Worm (Caenorhabditis elegans) whole organism, late embryonic: ENCODE results near the gene srh-76.

ENCODE experiments used
- F13H6.1 ChIP-seq: sonication (generic microtip); optimal IDR thresholded peaks from 2 replicates; lab custom pipeline; 2016; ENCODE audit warnings: missing genetic modification characterization, missing compliant biosample characterization
- K02D7.2 ChIP-seq: sonication (generic microtip); optimal IDR thresholded peaks from 2 replicates; lab custom pipeline; 2017; ENCODE audit warnings: mild to moderate bottlenecking, missing genetic modification characterization, missing compliant biosample characterization
- K09A11.1 ChIP-seq: sonication (generic microtip); optimal IDR thresholded peaks from 2 replicates; lab custom pipeline; 2017; ENCODE audit warnings: antibody characterized with exemption, mild to moderate bottlenecking, missing genetic modification characterization, missing compliant biosample characterization; ENCODE audit not compliant: insufficient read depth
- T23F11.4 ChIP-seq: fragments of 200-800 bp; sonication (Bioruptor generic); optimal IDR thresholded peaks from 2 replicates; lab custom pipeline; 2018; ENCODE audit warnings: mild to moderate bottlenecking, missing genetic modification characterization, missing compliant biosample characterization
- Y22D7AL.16 ChIP-seq: sonication (generic microtip); optimal IDR thresholded peaks from 2 replicates; lab custom pipeline; 2016; ENCODE audit warnings: missing genetic modification characterization, missing compliant biosample characterization
- ama-1 ChIP-seq: fragments of 150-350 bp; optimal IDR thresholded peaks from 2 replicates; lab custom pipeline; 2014
- ceh-18 ChIP-seq: sonication (generic microtip); optimal IDR thresholded peaks from 2 replicates; lab custom pipeline; 2016; ENCODE audit warnings: missing genetic modification characterization, missing compliant biosample characterization
- ceh-19 ChIP-seq: fragments of 200-800 bp; sonication (Bioruptor generic); optimal IDR thresholded peaks from 2 replicates; lab custom pipeline; 2018; ENCODE audit warnings: mild to moderate bottlenecking, missing genetic modification characterization, missing compliant biosample characterization
- ceh-2 ChIP-seq: sonication (generic microtip); optimal IDR thresholded peaks from 2 replicates; lab custom pipeline; 2016; ENCODE audit warnings: missing genotype, missing genetic modification characterization, missing compliant biosample characterization
- ceh-22 ChIP-seq: sonication (generic microtip); optimal IDR thresholded peaks from 2 replicates; lab custom pipeline; 2017; ENCODE audit warnings: missing biosample characterization, missing genetic modification characterization
- ceh-34 ChIP-seq: sonication (generic microtip); optimal IDR thresholded peaks from 2 replicates; lab custom pipeline; 2016; ENCODE audit warnings: mild to moderate bottlenecking, missing genetic modification characterization, missing compliant biosample characterization
- ceh-45 ChIP-seq: fragments of 200-800 bp; sonication (Bioruptor generic); IDR thresholded peaks from 2 replicates; pipeline ENCODE4 v1.3.6; 2022; ENCODE audit warnings: missing genetic modification reagents, missing genetic modification characterization, missing compliant biosample characterization
- ceh-48 ChIP-seq: sonication (generic microtip); optimal IDR thresholded peaks from 2 replicates; lab custom pipeline; 2016; ENCODE audit warnings: missing genetic modification characterization, inconsistent platforms, missing compliant biosample characterization
- ceh-9 ChIP-seq: sonication (generic microtip); optimal IDR thresholded peaks from 2 replicates; lab custom pipeline; 2016; ENCODE audit warnings: mild to moderate bottlenecking, missing genetic modification characterization, inconsistent platforms, missing compliant biosample characterization
- dmd-4 ChIP-seq: sonication (generic microtip); optimal IDR thresholded peaks from 2 replicates; lab custom pipeline; 2016; ENCODE audit warnings: borderline replicate concordance, missing genetic modification characterization, missing compliant biosample characterization
- dve-1 ChIP-seq: sonication (generic microtip); optimal IDR thresholded peaks from 2 replicates; lab custom pipeline; 2017; ENCODE audit warnings: antibody characterized with exemption, mild to moderate bottlenecking, missing genetic modification characterization, missing compliant biosample characterization
- fax-1 ChIP-seq: sonication (generic microtip); optimal IDR thresholded peaks from 2 replicates; lab custom pipeline; 2016; ENCODE audit warnings: missing genotype, missing genetic modification characterization, missing compliant biosample characterization
- fkh-6 ChIP-seq: sonication (generic microtip); optimal IDR thresholded peaks from 2 replicates; lab custom pipeline; 2016; ENCODE audit warnings: missing genetic modification characterization, missing compliant biosample characterization
- hlh-30 ChIP-seq: sonication (generic microtip); optimal IDR thresholded peaks from 2 replicates; lab custom pipeline; 2017; ENCODE audit warnings: antibody characterized with exemption, missing genetic modification characterization, missing compliant biosample characterization; ENCODE audit not compliant: insufficient read depth
- hlh-8 ChIP-seq: sonication (generic microtip); optimal IDR thresholded peaks from 2 replicates; lab custom pipeline; 2016; ENCODE audit warnings: missing genotype, missing genetic modification characterization, missing compliant biosample characterization
- lim-6 ChIP-seq: sonication (generic microtip); optimal IDR thresholded peaks from 2 replicates; lab custom pipeline; 2016; ENCODE audit warnings: missing genetic modification characterization, missing compliant biosample characterization
- lin-11 ChIP-seq: fragments of 200-800 bp; sonication (Bioruptor generic); optimal IDR thresholded peaks from 2 replicates; lab custom pipeline; 2018; ENCODE audit warnings: mild to moderate bottlenecking, missing genetic modification characterization, missing compliant biosample characterization
- mec-3 ChIP-seq: sonication (generic microtip); optimal IDR thresholded peaks from 2 replicates; lab custom pipeline; 2016; ENCODE audit warnings: borderline replicate concordance, missing genetic modification characterization, missing compliant biosample characterization
- pax-1 ChIP-seq: fragments of 150-350 bp; optimal IDR thresholded peaks from 2 replicates; lab custom pipeline; 2014; ENCODE audit warnings: missing biosample characterization, missing genetic modification characterization
- pha-2 ChIP-seq: sonication (generic microtip); optimal IDR thresholded peaks from 2 replicates; lab custom pipeline; 2017; ENCODE audit warnings: mild to moderate bottlenecking, missing genetic modification characterization, missing compliant biosample characterization
- pqm-1 ChIP-seq: sonication (generic microtip); optimal IDR thresholded peaks from 2 replicates; lab custom pipeline; 2016; ENCODE audit warnings: missing genetic modification characterization, missing compliant biosample characterization
- ref-2 ChIP-seq: sonication (generic microtip); optimal IDR thresholded peaks from 2 replicates; lab custom pipeline; 2016; ENCODE audit warnings: missing genetic modification characterization, missing compliant biosample characterization
- syd-9 ChIP-seq: sonication (generic microtip); optimal IDR thresholded peaks from 2 replicates; lab custom pipeline; 2016; ENCODE audit warnings: mild to moderate bottlenecking, missing genetic modification characterization, moderate library complexity, missing compliant biosample characterization
- tbx-2 ChIP-seq: sonication (generic microtip); optimal IDR thresholded peaks from 2 replicates; lab custom pipeline; 2016; ENCODE audit warnings: missing genetic modification characterization, missing compliant biosample characterization
- ttx-3 ChIP-seq: sonication (generic microtip); optimal IDR thresholded peaks from 2 replicates; lab custom pipeline; 2016; ENCODE audit warnings: missing genetic modification reagents, missing genetic modification characterization, missing compliant biosample characterization
- unc-42 ChIP-seq: sonication (generic microtip); optimal IDR thresholded peaks from 2 replicates; lab custom pipeline; 2016; ENCODE audit warnings: missing genotype, missing genetic modification characterization, missing compliant biosample characterization
- unc-55 ChIP-seq: sonication (generic microtip); optimal IDR thresholded peaks from 2 replicates; lab custom pipeline; 2017; ENCODE audit warnings: missing biosample characterization, missing genetic modification reagents, missing genetic modification characterization
- unc-86 ChIP-seq: sonication (generic microtip); optimal IDR thresholded peaks from 2 replicates; lab custom pipeline; 2016; ENCODE audit warnings: missing genetic modification characterization, missing compliant biosample characterization
- ztf-16 ChIP-seq: sonication (generic microtip); optimal IDR thresholded peaks from 2 replicates; lab custom pipeline; 2017; ENCODE audit warnings: missing genetic modification characterization, missing compliant biosample characterization

The srh-76 gene

DNA sequence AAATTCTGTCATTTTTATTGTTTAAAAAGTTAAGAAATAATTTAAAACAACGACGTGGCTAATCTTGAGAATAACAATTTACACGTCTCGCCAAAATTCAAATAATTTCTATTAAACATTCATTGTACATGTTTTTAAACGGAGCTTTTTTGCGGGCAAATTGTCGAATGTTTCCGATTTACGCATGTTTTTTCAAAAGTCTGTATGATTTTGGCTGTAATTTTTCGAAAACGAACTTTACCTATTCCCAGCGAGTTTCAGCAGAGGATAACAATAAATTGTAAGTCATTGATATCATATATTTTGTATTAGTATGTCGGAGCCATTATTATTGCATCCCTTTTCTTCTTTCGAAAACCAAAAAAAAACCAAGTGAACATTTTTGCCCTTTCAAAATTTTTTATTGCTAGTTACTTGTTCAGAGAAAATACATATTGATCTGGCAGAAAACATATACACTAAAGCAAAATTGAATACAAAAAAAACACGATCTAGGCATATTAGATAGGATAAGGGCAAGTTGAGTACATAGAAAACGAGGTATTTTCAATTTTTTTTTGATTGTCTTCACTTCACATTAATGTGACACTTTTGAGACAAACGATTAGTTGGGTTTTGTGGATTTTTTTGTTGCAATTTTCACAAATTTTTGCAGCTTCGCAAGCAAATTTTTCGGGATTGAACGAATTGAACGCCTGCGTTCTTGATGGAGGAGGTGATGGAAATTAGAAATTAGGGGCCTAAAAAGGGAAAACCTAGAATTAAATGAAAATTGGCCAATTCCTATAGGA, 5.1 kb downstream of the srh-76 start, which contains the start of gene F26F12.2:
F26F12.2 (minus strand) TSS at position 38 of the 791 bp plus-strand sequence.
- no peak for TF ChIP-seq dve-1 (tag; lab: Kevin White, UChicago)
- no peak for TF ChIP-seq tbx-2 (tag; lab: Kevin White, UChicago)
- no peak for TF ChIP-seq fkh-6 (tag; lab: Kevin White, UChicago)
- no peak for TF ChIP-seq lin-11 (tag; lab: Kevin White, UChicago)
- TF ChIP-seq ztf-16 (tag; lab: Kevin White, UChicago): no peak
- TF ChIP-seq ceh-2 (tag; lab: Kevin White, UChicago): no peak
- no peak for TF ChIP-seq K02D7.2 (tag; lab: Kevin White, UChicago)
- TF ChIP-seq, all 69 proteins: peak for 0

DNA sequence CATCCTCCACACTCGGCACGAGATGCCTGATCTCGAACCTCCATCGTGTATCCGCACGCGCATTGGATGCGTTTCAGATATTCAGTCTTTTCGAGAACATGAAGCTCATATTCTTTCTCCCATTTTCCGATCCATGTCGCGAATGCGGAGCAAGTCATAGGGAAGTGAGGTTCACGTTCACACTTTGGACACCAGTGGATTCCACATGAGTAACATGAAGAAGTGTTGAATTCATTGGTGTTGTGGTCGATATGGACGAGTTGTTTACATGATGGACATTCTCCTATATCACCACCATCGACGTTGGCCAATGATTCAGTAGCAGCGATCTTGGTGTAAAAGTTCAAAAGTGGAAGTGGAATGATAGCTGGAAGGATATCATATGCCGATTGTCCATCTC, 7.3 kb downstream of the srh-76 start:
- TF ChIP-seq K09A11.1 (tag; lab: Kevin White, UChicago) (no peak), dmd-4 (tag; lab: Kevin White, UChicago) (no peak), ref-2 (tag; lab: Kevin White, UChicago) (no peak), Y22D7AL.16 (tag; lab: Kevin White, UChicago) (no peak), ceh-18 (no peak), pax-1 (tag; lab: Kevin White, UChicago) (no peak), lim-6 (tag; lab: Kevin White, UChicago) (no peak), ttx-3 (tag; lab: Kevin White, UChicago) (no peak), hlh-8 (tag; lab: Kevin White, UChicago) (no peak), mec-3 (tag; lab: Kevin White, UChicago) (no peak), fax-1 (tag; lab: Kevin White, UChicago) (no peak)

DNA sequence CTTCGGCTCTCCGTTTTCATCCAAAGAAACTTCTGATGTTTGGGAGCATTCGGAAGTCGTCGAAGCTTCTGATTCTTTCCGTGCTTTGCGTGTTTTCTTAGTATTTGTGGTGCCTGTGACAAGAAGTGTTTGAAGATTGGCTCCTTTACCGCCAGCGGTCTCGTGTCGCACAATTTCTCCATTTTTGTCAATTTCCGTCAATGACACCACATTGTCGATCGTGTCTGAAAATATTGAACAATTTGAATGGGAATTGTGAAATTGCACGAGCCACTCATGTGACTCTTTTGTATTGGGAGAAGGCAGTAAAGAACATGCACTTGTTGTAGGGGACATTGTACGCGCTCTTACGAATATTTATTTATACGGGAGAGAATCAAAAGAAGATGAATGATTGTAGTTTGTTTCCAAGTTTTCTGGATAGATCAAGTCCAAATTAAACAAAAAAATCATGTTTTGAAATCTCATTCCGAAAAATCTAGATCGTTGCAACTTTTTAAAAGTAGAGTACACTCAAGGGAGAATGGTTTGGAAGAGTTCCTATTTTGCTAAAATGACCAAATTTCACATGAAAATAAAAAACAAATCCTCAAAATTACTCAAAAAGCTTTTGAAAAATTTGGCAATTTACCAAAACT, 9.0 kb downstream of the srh-76 start:
- TF ChIP-seq ceh-34 (tag; lab: Kevin White, UChicago) (no peak), ceh-19 (GFP tag; lab: Kevin White, UChicago) (no peak), pha-2 (tag; lab: Kevin White, UChicago) (no peak), syd-9 (tag; lab: Kevin White, UChicago) (no peak)

DNA sequence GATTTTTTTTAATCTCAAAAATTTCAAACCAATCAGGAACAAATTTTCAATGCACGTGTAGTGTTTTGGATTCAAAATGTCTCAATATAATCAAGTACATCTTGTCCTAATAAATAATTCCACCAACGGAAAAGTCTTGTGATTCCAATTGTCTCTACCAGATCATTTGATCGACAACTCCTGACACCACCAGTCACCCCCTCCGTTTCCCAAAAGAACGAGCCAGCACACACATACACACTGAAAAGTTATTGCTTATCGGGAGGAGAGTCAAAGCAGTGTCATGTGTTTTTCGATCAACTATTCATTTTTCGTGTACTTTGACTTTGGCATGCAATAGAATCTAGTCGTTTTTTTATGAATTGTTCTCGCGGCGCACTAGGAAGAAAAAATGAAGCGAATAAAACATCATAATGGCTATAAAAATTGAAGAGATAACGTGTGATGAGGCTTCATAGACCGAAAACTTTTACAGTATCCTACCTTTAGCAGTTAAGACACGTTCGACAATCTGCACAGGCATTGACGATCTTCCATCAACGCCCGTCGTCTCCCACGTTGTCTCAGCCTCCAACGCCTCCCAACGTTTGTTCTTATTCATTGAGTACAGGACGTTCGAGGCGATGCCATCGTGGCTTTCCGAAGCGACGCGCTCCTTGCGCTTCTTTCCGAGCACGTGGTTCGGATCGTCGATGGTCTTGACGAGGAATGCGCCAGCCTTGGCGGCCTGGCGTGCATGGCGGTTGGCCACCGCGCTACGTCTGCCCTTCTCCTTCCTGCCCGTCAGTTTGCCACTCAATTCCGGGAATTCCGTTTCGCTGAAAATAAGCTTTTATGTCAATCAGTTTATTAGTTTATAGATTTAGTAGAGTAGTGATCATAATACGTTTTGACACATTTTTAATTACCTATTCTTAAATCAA, 10.0 kb downstream of the srh-76 start:
- TF ChIP-seq ceh-48 (tag; lab: Kevin White, UChicago) (no peak), dve-1 (tag; lab: Kevin White, UChicago) (no peak), ceh-22 (tag; lab: Kevin White, UChicago) (no peak), T23F11.4 (no peak), pqm-1 (tag; lab: Kevin White, UChicago) (no peak), unc-42 (peak; percentile 9), hlh-30 (peak; percentile 53), F13H6.1 (tag; lab: Kevin White, UChicago) (peak; percentile 10), unc-55 (GFP tag; lab: Kevin White, UChicago) (no peak), lin-11 (tag; lab: Kevin White, UChicago) (no peak), mec-3 (tag; lab: Kevin White, UChicago) (no peak), ttx-3 (tag; lab: Kevin White, UChicago) (no peak), ama-1 (lab: Kevin White, UChicago) (no peak), unc-86 (tag; lab: Kevin White, UChicago) (no peak), ceh-9 (no peak), tbx-2 (tag; lab: Kevin White, UChicago) (peak; percentile 23), ceh-45 (GFP tag; lab: Robert Waterston, UW) (no peak), fax-1 (tag; lab: Kevin White, UChicago) (no peak), pax-1 (tag; lab: Kevin White, UChicago) (no peak), ceh-18 (no peak), fkh-6 (tag; lab: Kevin White, UChicago) (no peak)
- TF ChIP-seq, all 69 proteins: peak for 4
